Fruit fly (Drosophila melanogaster) whole organism, wandering third instar larva: ENCODE results near the gene CG13097.
A peak's percentile ranks its signal among the peaks of the same experiment; 100 is the strongest.

ENCODE experiments used
- Abd-B ChIP-seq: fragments of >200 bp; optimal IDR thresholded peaks from 2 replicates; lab custom pipeline; 2017; ENCODE audit warnings: missing biosample characterization, missing genetic modification characterization
- CG32264 ChIP-seq: fragments of 200-800 bp; sonication (Bioruptor generic); optimal IDR thresholded peaks from 2 replicates; lab custom pipeline; 2016; ENCODE audit warnings: missing biosample characterization, missing genetic modification characterization
- CG9705 ChIP-seq: fragments of 200-800 bp; sonication (Bioruptor generic); optimal IDR thresholded peaks from 2 replicates; lab custom pipeline; 2018; ENCODE audit warnings: missing biosample characterization, mild to moderate bottlenecking, missing genetic modification characterization
- CrebA ChIP-seq: fragments of 200-800 bp; sonication (Bioruptor generic); optimal IDR thresholded peaks from 2 replicates; lab custom pipeline; 2016; ENCODE audit warnings: missing biosample characterization, mild to moderate bottlenecking, missing genetic modification characterization, borderline replicate concordance
- Dfd ChIP-seq: fragments of >200 bp; optimal IDR thresholded peaks from 2 replicates; lab custom pipeline; 2017; ENCODE audit warnings: missing biosample characterization, missing genetic modification characterization
- Dif ChIP-seq: fragments of 200-275, 200-300 bp; sonication (Bioruptor generic); optimal IDR thresholded peaks from 2 replicates; lab custom pipeline; 2018; ENCODE audit warnings: missing biosample characterization, missing genetic modification characterization; ENCODE audit not compliant: partially characterized antibody
- GATAd ChIP-seq: sonication (Bioruptor generic); optimal IDR thresholded peaks from 2 replicates; lab custom pipeline; 2016; ENCODE audit warnings: missing biosample characterization, missing genetic modification characterization
- HLH106 ChIP-seq: fragments of 200-800 bp; optimal IDR thresholded peaks from 3 replicates; lab custom pipeline; 2019; ENCODE audit warnings: missing biosample characterization, mild to moderate bottlenecking, missing genetic modification characterization, moderate library complexity
- Hnf4 ChIP-seq: fragments of 200-800 bp; sonication (Bioruptor generic); optimal IDR thresholded peaks from 2 replicates; lab custom pipeline; 2016; ENCODE audit warnings: missing biosample characterization, mild to moderate bottlenecking, missing genetic modification characterization
- Hr78 ChIP-seq: fragments of >200 bp; optimal IDR thresholded peaks from 2 replicates; lab custom pipeline; 2017; ENCODE audit warnings: missing biosample characterization, missing genetic modification characterization
- Hr83 ChIP-seq: fragments of 200-300 bp; sonication (Bioruptor generic); optimal IDR thresholded peaks from 2 replicates; lab custom pipeline; 2016; ENCODE audit warnings: missing biosample characterization, mild to moderate bottlenecking, missing genetic modification characterization, moderate library complexity; ENCODE audit not compliant: poor library complexity, severe bottlenecking
- Jra ChIP-seq: sonication (Bioruptor generic); optimal IDR thresholded peaks from 2 replicates; lab custom pipeline; 2016; ENCODE audit warnings: missing biosample characterization, missing genetic modification characterization
- Myc ChIP-seq: fragments of >200 bp; optimal IDR thresholded peaks from 2 replicates; lab custom pipeline; 2017
- N ChIP-seq: fragments of >200 bp; optimal IDR thresholded peaks from 2 replicates; lab custom pipeline; 2018; ENCODE audit warnings: missing biosample characterization, missing external identifiers, missing genetic modification characterization
- OdsH ChIP-seq: fragments of 200-800 bp; sonication (Bioruptor generic); optimal IDR thresholded peaks from 2 replicates; lab custom pipeline; 2016; ENCODE audit warnings: missing biosample characterization, mild to moderate bottlenecking, missing genetic modification characterization
- Rel ChIP-seq, 2 experiments: fragments of 200-800 bp; sonication (Bioruptor generic) in 1 of 2; optimal IDR thresholded peaks; 2 replicates in 1 of 2; 3 replicates in 1 of 2; lab custom pipeline; 2016 to 2019; ENCODE audit warnings: mild to moderate bottlenecking in 2 of 2, missing biosample characterization in 2 of 2, missing genetic modification characterization in 2 of 2, moderate library complexity in 1 of 2
- Sp1 ChIP-seq: fragments of 200-800 bp; sonication (Bioruptor generic); optimal IDR thresholded peaks from 3 replicates; lab custom pipeline; 2019; ENCODE audit warnings: missing biosample characterization, mild to moderate bottlenecking, missing genetic modification characterization, moderate library complexity
- Vsx2 ChIP-seq: fragments of 200-300, 225-300 bp; sonication (Bioruptor generic); optimal IDR thresholded peaks from 2 replicates; lab custom pipeline; 2018; ENCODE audit warnings: missing biosample characterization, missing genetic modification characterization; ENCODE audit not compliant: partially characterized antibody
- br ChIP-seq: fragments of 200-800 bp; sonication (Bioruptor generic); optimal IDR thresholded peaks from 2 replicates; lab custom pipeline; 2016; ENCODE audit warnings: missing biosample characterization, missing genetic modification characterization
- brk ChIP-seq: fragments of 200-800 bp; sonication (Bioruptor generic); optimal IDR thresholded peaks from 2 replicates; lab custom pipeline; 2016; ENCODE audit warnings: missing biosample characterization, mild to moderate bottlenecking, missing genetic modification characterization
- dmrt93B ChIP-seq: fragments of 200-800 bp; sonication (Bioruptor generic); optimal IDR thresholded peaks from 2 replicates; lab custom pipeline; 2018; ENCODE audit warnings: missing biosample characterization, mild to moderate bottlenecking, missing genetic modification characterization
- dsf ChIP-seq: sonication (Bioruptor generic); optimal IDR thresholded peaks from 2 replicates; lab custom pipeline; 2016; ENCODE audit warnings: missing biosample characterization, missing genetic modification characterization, borderline replicate concordance
- ey ChIP-seq: fragments of 200-800 bp; sonication (Bioruptor generic); optimal IDR thresholded peaks from 2 replicates; lab custom pipeline; 2016; ENCODE audit warnings: missing biosample characterization, missing genetic modification characterization
- foxo ChIP-seq, 2 experiments: fragments of 200-800 bp; sonication (Bioruptor generic); optimal IDR thresholded peaks; 2 replicates in 1 of 2; 3 replicates in 1 of 2; lab custom pipeline; 2016 to 2017; ENCODE audit warnings: missing biosample characterization in 2 of 2, missing genetic modification characterization in 2 of 2
- fru ChIP-seq: fragments of 200-800 bp; sonication (Bioruptor generic); optimal IDR thresholded peaks from 3 replicates; lab custom pipeline; 2016; ENCODE audit warnings: missing biosample characterization, mild to moderate bottlenecking, missing genetic modification characterization
- h ChIP-seq: fragments of 200-800 bp; sonication (Bioruptor generic); optimal IDR thresholded peaks from 3 replicates; lab custom pipeline; 2016; ENCODE audit warnings: missing biosample characterization, mild to moderate bottlenecking, missing genetic modification characterization
- lola ChIP-seq: fragments of >200 bp; optimal IDR thresholded peaks from 2 replicates; lab custom pipeline; 2017; ENCODE audit warnings: missing biosample characterization, missing genetic modification characterization
- pan ChIP-seq: fragments of >200 bp; optimal IDR thresholded peaks from 2 replicates; lab custom pipeline; 2017
- psq ChIP-seq: fragments of 200-800 bp; sonication (Bioruptor generic); optimal IDR thresholded peaks from 3 replicates; lab custom pipeline; 2017; ENCODE audit warnings: missing biosample characterization, mild to moderate bottlenecking, missing genetic modification characterization, moderate library complexity
- rgr ChIP-seq: fragments of 200-800 bp; sonication (Bioruptor generic); optimal IDR thresholded peaks from 3 replicates; lab custom pipeline; 2016; ENCODE audit warnings: missing biosample characterization, mild to moderate bottlenecking, missing genetic modification characterization
- sage ChIP-seq: fragments of 200-800 bp; sonication (Bioruptor generic); optimal IDR thresholded peaks from 2 replicates; lab custom pipeline; 2016; ENCODE audit warnings: missing biosample characterization, mild to moderate bottlenecking, missing genetic modification characterization
- sv ChIP-seq: fragments of 200-800 bp; sonication (Bioruptor generic); optimal IDR thresholded peaks from 3 replicates; lab custom pipeline; 2016; ENCODE audit warnings: missing biosample characterization, missing genetic modification characterization
- usp ChIP-seq: fragments of >200 bp; optimal IDR thresholded peaks from 2 replicates; lab custom pipeline; 2017; ENCODE audit warnings: missing biosample characterization, missing genetic modification characterization
- woc ChIP-seq: sonication (Bioruptor generic); optimal IDR thresholded peaks from 2 replicates; lab custom pipeline; 2016; ENCODE audit warnings: missing biosample characterization, mild to moderate bottlenecking, missing genetic modification characterization

The CG13097 gene

DNA sequence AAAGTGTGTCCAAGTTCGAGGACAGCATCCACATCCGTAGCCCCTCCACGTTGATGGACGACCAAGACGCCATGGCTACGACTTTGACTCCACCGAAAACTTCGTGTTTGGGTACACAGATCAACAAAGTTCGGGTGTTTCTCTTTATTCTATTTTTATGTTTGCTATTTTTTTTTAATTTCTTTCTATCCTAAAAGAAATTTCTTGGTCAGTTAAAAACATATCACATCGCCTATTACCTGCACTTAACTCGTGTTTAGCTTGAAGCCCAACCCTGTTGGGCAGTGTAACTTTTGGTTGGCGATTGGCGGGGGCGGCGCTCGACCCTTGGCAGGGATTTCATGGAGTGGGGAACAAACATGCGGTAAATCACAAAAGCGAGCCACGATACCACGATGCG lies 41.2 kb downstream of the CG13097 start:
- TF ChIP-seq rgr (peak; percentile 73), Sp1 (GFP tag; lab: Kevin White, UChicago) (peak; percentile 82), GATAd (GFP tag; lab: Kevin White, UChicago) (no peak), CG32264 (GFP tag; lab: Kevin White, UChicago) (peak; percentile 73), foxo (GFP tag; optimal IDR thresholded peaks at IDR 0.05; lab: Kevin White, UChicago) (peak; percentile 36 to 76), br (GFP tag; lab: Kevin White, UChicago) (peak; percentile 83), Vsx2 (no peak), Dif (no peak), brk (peak; percentile 73), woc (GFP tag; lab: Kevin White, UChicago) (peak; percentile 74), Jra (GFP tag; lab: Kevin White, UChicago) (peak; percentile 21), Dfd (GFP tag; lab: Kevin White, UChicago) (no peak), OdsH (GFP tag; lab: Kevin White, UChicago) (peak; percentile 74), Hnf4 (GFP tag; lab: Kevin White, UChicago) (peak; percentile 42), fru (GFP tag; lab: Kevin White, UChicago) (peak; percentile 86), h (GFP tag; lab: Kevin White, UChicago) (peak; percentile 85), HLH106 (tag; lab: Kevin White, UChicago) (peak; percentile 78), psq (GFP tag; lab: Kevin White, UChicago) (peak; percentile 73), lola (GFP tag; lab: Kevin White, UChicago) (no peak), Rel (GFP tag; optimal IDR thresholded peaks at IDR 0.05; lab: Kevin White, UChicago) (no peak), Rel (tag; optimal IDR thresholded peaks at IDR 0.05; lab: Kevin White, UChicago) (peak; percentile 8), CG9705 (GFP tag; lab: Kevin White, UChicago) (peak; percentile 70), ey (GFP tag; lab: Kevin White, UChicago) (peak; percentile 88), Hr83 (no peak), pan (lab: Kevin White, UChicago) (no peak), dmrt93B (peak; percentile 76), N (GFP tag; lab: Kevin White, UChicago) (no peak), sage (GFP tag; lab: Kevin White, UChicago) (peak; percentile 32), usp (GFP tag; lab: Kevin White, UChicago) (no peak)

DNA sequence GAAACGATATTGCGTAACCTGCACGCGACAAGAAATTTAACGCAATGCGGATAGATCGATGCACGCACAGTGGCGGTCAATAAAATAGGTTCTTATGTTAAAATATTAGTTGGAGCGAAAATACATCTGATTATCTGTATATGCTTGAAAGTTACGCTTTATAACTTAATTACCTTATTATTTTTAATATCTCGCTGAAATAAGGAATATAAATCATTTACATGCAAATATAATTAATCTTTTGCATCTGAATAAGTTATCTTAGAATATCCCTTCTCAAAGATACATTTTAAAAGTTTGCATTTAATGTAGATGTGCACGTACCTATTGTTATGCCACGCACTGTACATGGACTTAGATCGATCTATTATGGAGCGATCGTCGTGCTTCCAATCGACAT lies 43.0 kb downstream of the CG13097 start:
- TF ChIP-seq Jra (GFP tag; lab: Kevin White, UChicago) (no peak), Dif (no peak), foxo (GFP tag; optimal IDR thresholded peaks at IDR 0.05; lab: Kevin White, UChicago) (peak in 1 of 2 experiments; percentile 22), usp (GFP tag; lab: Kevin White, UChicago) (no peak), Hnf4 (GFP tag; lab: Kevin White, UChicago) (no peak), CG9705 (GFP tag; lab: Kevin White, UChicago) (no peak), Sp1 (GFP tag; lab: Kevin White, UChicago) (peak; percentile 32), CrebA (GFP tag; lab: Kevin White, UChicago) (no peak), h (GFP tag; lab: Kevin White, UChicago) (peak; percentile 7), dsf (GFP tag; lab: Kevin White, UChicago) (no peak), Rel (GFP tag; optimal IDR thresholded peaks at IDR 0.05; lab: Kevin White, UChicago) (no peak), Rel (tag; optimal IDR thresholded peaks at IDR 0.05; lab: Kevin White, UChicago) (no peak), Vsx2 (no peak), Dfd (GFP tag; lab: Kevin White, UChicago) (no peak), sv (GFP tag; lab: Kevin White, UChicago) (no peak), brk (no peak), Myc (lab: Kevin White, UChicago) (no peak), br (GFP tag; lab: Kevin White, UChicago) (no peak), fru (GFP tag; lab: Kevin White, UChicago) (no peak), Hr78 (GFP tag; lab: Kevin White, UChicago) (no peak), Abd-B (GFP tag; lab: Kevin White, UChicago) (no peak), N (GFP tag; lab: Kevin White, UChicago) (no peak), HLH106 (tag; lab: Kevin White, UChicago) (no peak), sage (GFP tag; lab: Kevin White, UChicago) (no peak), OdsH (GFP tag; lab: Kevin White, UChicago) (no peak), woc (GFP tag; lab: Kevin White, UChicago) (no peak)
